Fruit fly (Drosophila melanogaster) whole organism, embryonic: ENCODE results near the gene CHKov1.

Experiments
- ATbp ChIP-seq: fragments of 200-800 bp; sonication (Bioruptor generic); optimal IDR thresholded peaks from 2 replicates; lab custom pipeline; 2017; ENCODE audit warnings: missing biosample characterization, mild to moderate bottlenecking, missing genetic modification characterization, missing genetic modification reagents
- B-H2 ChIP-seq: fragments of 200-800 bp; sonication (Bioruptor generic); optimal IDR thresholded peaks from 2 replicates; lab custom pipeline; 2018; ENCODE audit warnings: missing biosample characterization, mild to moderate bottlenecking, missing genetic modification characterization
- CG10267 ChIP-seq: fragments of 200-800 bp; sonication (Bioruptor generic); optimal IDR thresholded peaks from 2 replicates; lab custom pipeline; 2018; ENCODE audit warnings: missing biosample characterization, mild to moderate bottlenecking, missing genetic modification characterization, moderate library complexity
- CG17361 ChIP-seq: fragments of 200-800 bp; sonication (Bioruptor generic); IDR thresholded peaks from 3 replicates; pipeline ENCODE4 v1.3.6; 2022; ENCODE audit warnings: missing biosample characterization, missing genetic modification characterization
- CG18476 ChIP-seq: fragments of 200-800 bp; sonication (Bioruptor generic); optimal IDR thresholded peaks from 2 replicates; lab custom pipeline; 2016; ENCODE audit warnings: missing biosample characterization, mild to moderate bottlenecking, missing genetic modification characterization
- CG2202 ChIP-seq: fragments of 200-800 bp; sonication (Bioruptor generic); optimal IDR thresholded peaks from 2 replicates; lab custom pipeline; 2018; ENCODE audit warnings: missing biosample characterization, mild to moderate bottlenecking, missing genetic modification characterization
- CG30431 ChIP-seq: fragments of 200-800 bp; sonication (Bioruptor generic); optimal IDR thresholded peaks from 2 replicates; lab custom pipeline; 2017; ENCODE audit warnings: missing biosample characterization, missing genetic modification characterization
- CG32772 ChIP-seq: fragments of 200-800 bp; sonication (Bioruptor generic); IDR thresholded peaks from 2 replicates; pipeline ENCODE4 v1.3.6; 2022; ENCODE audit warnings: missing biosample characterization, missing genetic modification characterization
- CG34224 ChIP-seq: fragments of 200-800 bp; sonication (Bioruptor generic); IDR thresholded peaks from 3 replicates; pipeline ENCODE4 v1.3.6; 2022; ENCODE audit warnings: missing biosample characterization, missing genetic modification characterization; ENCODE audit not compliant: partially characterized antibody
- CG4707 ChIP-seq: fragments of 200-800 bp; sonication (Bioruptor generic); optimal IDR thresholded peaks from 2 replicates; lab custom pipeline; 2018; ENCODE audit warnings: missing biosample characterization, mild to moderate bottlenecking, missing genetic modification characterization, moderate library complexity
- CG7928 ChIP-seq: fragments of 200-800 bp; sonication (Bioruptor generic); optimal IDR thresholded peaks from 2 replicates; lab custom pipeline; 2017; ENCODE audit warnings: missing biosample characterization, mild to moderate bottlenecking, missing genetic modification characterization
- CG7963 ChIP-seq: fragments of 200-800 bp; sonication (Bioruptor generic); IDR thresholded peaks from 3 replicates; pipeline ENCODE4 v1.3.6; 2022; ENCODE audit warnings: missing biosample characterization, missing genetic modification characterization; ENCODE audit not compliant: partially characterized antibody
- CG8290 ChIP-seq, 3 experiments: fragments of 200-800 bp; sonication (Bioruptor generic); optimal IDR thresholded peaks; 2 replicates each; lab custom pipeline; 2016 to 2019; ENCODE audit warnings: missing biosample characterization in 3 of 3, missing genetic modification characterization in 3 of 3, mild to moderate bottlenecking in 2 of 3, moderate library complexity in 1 of 3
- CG8765 ChIP-seq: fragments of 200-800 bp; sonication (Bioruptor generic); IDR thresholded peaks from 2 replicates; pipeline ENCODE4 v1.3.6; 2022; ENCODE audit warnings: missing biosample characterization, missing genetic modification characterization
- CG9437 ChIP-seq: fragments of 200-800 bp; sonication (Bioruptor generic); optimal IDR thresholded peaks from 2 replicates; lab custom pipeline; 2018; ENCODE audit warnings: missing biosample characterization, mild to moderate bottlenecking, missing genetic modification characterization
- D ChIP-seq, 2 experiments: fragments of 200-800 bp in 1 of 2; fragments of >200 bp in 1 of 2; sonication (Bioruptor generic) in 1 of 2; optimal IDR thresholded peaks; 2 replicates in 1 of 2; 3 replicates in 1 of 2; lab custom pipeline; 2017; ENCODE audit warnings: mild to moderate bottlenecking in 1 of 2, missing biosample characterization in 1 of 2, missing genetic modification characterization in 1 of 2, missing genetic modification reagents in 1 of 2
- Dbx ChIP-seq: fragments of 200-800 bp; sonication (Bioruptor generic); IDR thresholded peaks from 3 replicates; pipeline ENCODE4 v1.3.6; 2022; ENCODE audit warnings: missing biosample characterization, missing genetic modification characterization
- Fer1 ChIP-seq: fragments of 200-800 bp; sonication (Bioruptor generic); optimal IDR thresholded peaks from 2 replicates; lab custom pipeline; 2017; ENCODE audit warnings: missing biosample characterization, mild to moderate bottlenecking, missing genetic modification characterization
- Meics ChIP-seq: fragments of 200-800 bp; sonication (Bioruptor generic); optimal IDR thresholded peaks from 2 replicates; lab custom pipeline; 2017; ENCODE audit warnings: missing biosample characterization, mild to moderate bottlenecking, missing genetic modification characterization
- Mes4 ChIP-seq: fragments of 200-800 bp; sonication (Bioruptor generic); optimal IDR thresholded peaks from 2 replicates; lab custom pipeline; 2016; ENCODE audit warnings: missing biosample characterization, missing genetic modification characterization
- NfI ChIP-seq: fragments of 200-800 bp; sonication (Bioruptor generic); optimal IDR thresholded peaks from 3 replicates; lab custom pipeline; 2018; ENCODE audit warnings: missing biosample characterization, mild to moderate bottlenecking, missing genetic modification characterization, moderate library complexity
- Pdp1 ChIP-seq, 2 experiments: fragments of 200-800 bp; sonication (Bioruptor generic); optimal IDR thresholded peaks; 3 replicates each; lab custom pipeline; 2016; ENCODE audit warnings: missing biosample characterization in 2 of 2, missing genetic modification characterization in 2 of 2, mild to moderate bottlenecking in 1 of 2, moderate library complexity in 1 of 2
- Tbp ChIP-seq: fragments of >200 bp; optimal IDR thresholded peaks from 2 replicates; lab custom pipeline; 2018; ENCODE audit warnings: missing biosample characterization, missing genetic modification characterization
- Trl ChIP-seq, 3 experiments: fragments of >200 bp in 2 of 3; fragments of 200-800 bp in 1 of 3; sonication (Bioruptor generic) in 1 of 3; optimal IDR thresholded peaks; 2 replicates in 1 of 3; 3 replicates in 2 of 3; lab custom pipeline; 2016 to 2017; ENCODE audit warnings: missing biosample characterization in 1 of 3, missing genetic modification characterization in 1 of 3
- chinmo ChIP-seq: fragments of 200-800 bp; sonication (Bioruptor generic); IDR thresholded peaks from 4 replicates; pipeline ENCODE4 v1.3.6; 2022; ENCODE audit warnings: missing biosample characterization, missing genetic modification characterization; ENCODE audit not compliant: partially characterized antibody
- crp ChIP-seq, 2 experiments: fragments of 200-800 bp; sonication (Bioruptor generic); optimal IDR thresholded peaks; 2 replicates in 1 of 2; 3 replicates in 1 of 2; lab custom pipeline; 2017; ENCODE audit warnings: missing biosample characterization in 2 of 2, missing genetic modification characterization in 2 of 2, mild to moderate bottlenecking in 1 of 2, moderate library complexity in 1 of 2
- danr ChIP-seq: fragments of 200-800 bp; sonication (Bioruptor generic); IDR thresholded peaks from 2 replicates; pipeline ENCODE4 v1.3.6; 2022; ENCODE audit warnings: missing biosample characterization, missing genetic modification characterization
- eve ChIP-seq, 2 experiments: fragments of >200 bp; optimal IDR thresholded peaks; 2 replicates each; lab custom pipeline; 2017; ENCODE audit warnings: missing biosample characterization in 2 of 2, missing genetic modification characterization in 2 of 2
- exex ChIP-seq: fragments of 200-800 bp; sonication (Bioruptor generic); optimal IDR thresholded peaks from 4 replicates; lab custom pipeline; 2018; ENCODE audit warnings: missing biosample characterization, mild to moderate bottlenecking, missing genetic modification characterization, moderate library complexity
- gcm ChIP-seq: fragments of 200-800 bp; sonication (Bioruptor generic); optimal IDR thresholded peaks from 2 replicates; lab custom pipeline; 2019; ENCODE audit warnings: missing biosample characterization, mild to moderate bottlenecking, missing genetic modification characterization, moderate library complexity
- inv ChIP-seq: fragments of 200-800 bp; sonication (Bioruptor generic); IDR thresholded peaks from 2 replicates; pipeline ENCODE4 v1.3.6; 2022; ENCODE audit warnings: missing biosample characterization, missing genetic modification characterization; ENCODE audit not compliant: partially characterized antibody
- kay ChIP-seq: fragments of 200-800 bp; sonication (Bioruptor generic); optimal IDR thresholded peaks from 2 replicates; lab custom pipeline; 2016; ENCODE audit warnings: missing biosample characterization, missing genetic modification characterization
- oc ChIP-seq: fragments of 200-800 bp; sonication (Bioruptor generic); optimal IDR thresholded peaks from 2 replicates; lab custom pipeline; 2018; ENCODE audit warnings: missing biosample characterization, mild to moderate bottlenecking, missing genetic modification characterization, moderate library complexity
- pfk ChIP-seq: fragments of 200-800 bp; sonication (Bioruptor generic); optimal IDR thresholded peaks from 2 replicates; lab custom pipeline; 2018; ENCODE audit warnings: missing biosample characterization, mild to moderate bottlenecking, missing genetic modification characterization, moderate library complexity
- salm ChIP-seq: fragments of 200-800 bp; sonication (Bioruptor generic); optimal IDR thresholded peaks from 2 replicates; lab custom pipeline; 2018; ENCODE audit warnings: missing biosample characterization, mild to moderate bottlenecking, missing genetic modification characterization
- schlank ChIP-seq: fragments of 200-800 bp; sonication (Bioruptor generic); optimal IDR thresholded peaks from 2 replicates; lab custom pipeline; 2018; ENCODE audit warnings: missing biosample characterization, mild to moderate bottlenecking, missing genetic modification characterization
- sens ChIP-seq: fragments of 200-800 bp; sonication (Bioruptor generic); peaks from one replicate; lab custom pipeline; 2016; ENCODE audit warnings: missing biosample characterization, missing genetic modification characterization
- stwl ChIP-seq: fragments of 200-800 bp; sonication (Bioruptor generic); optimal IDR thresholded peaks from 3 replicates; lab custom pipeline; 2018; ENCODE audit warnings: missing biosample characterization, mild to moderate bottlenecking, missing genetic modification characterization, moderate library complexity
- sug ChIP-seq: fragments of 200-800 bp; optimal IDR thresholded peaks from 2 replicates; lab custom pipeline; 2019; ENCODE audit warnings: missing biosample characterization, mild to moderate bottlenecking, missing genetic modification characterization, moderate library complexity
- toy ChIP-seq: fragments of 200-800 bp; sonication (Bioruptor generic); IDR thresholded peaks from 2 replicates; pipeline ENCODE4 v1.3.6; 2022; ENCODE audit warnings: missing biosample characterization, missing genetic modification characterization
- z ChIP-seq: fragments of 200-800 bp; sonication (Bioruptor generic); IDR thresholded peaks from 3 replicates; pipeline ENCODE4 v1.3.6; 2022; ENCODE audit warnings: missing biosample characterization, missing genetic modification characterization

CHKov1 gene

DNA sequence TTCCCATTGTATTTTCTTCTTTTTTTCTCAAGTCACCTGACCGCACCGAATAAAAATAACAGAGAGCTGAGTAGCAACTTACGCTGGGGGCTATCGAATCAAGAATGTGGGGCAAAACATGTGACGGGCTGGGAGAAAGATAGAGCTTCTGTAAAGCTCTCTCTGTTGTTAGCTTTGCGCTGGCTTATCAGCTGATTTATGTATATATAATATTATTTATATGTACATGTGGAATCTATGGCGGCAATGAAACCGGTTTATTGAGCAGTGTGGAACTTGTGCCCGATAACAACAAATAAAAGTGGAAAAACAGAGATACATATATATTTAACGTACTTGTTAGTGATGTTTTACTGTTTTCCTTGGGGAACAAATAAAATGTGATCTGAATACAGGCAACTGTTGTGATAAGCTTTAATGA is 36.2 kb downstream of the CHKov1 start, which contains the start of gene CG31098 (continued):
- TF ChIP-seq Pdp1 (GFP tag; optimal IDR thresholded peaks at IDR 0.05; lab: Kevin White, UChicago) (peak in 1 of 2 experiments; percentile 39), D (optimal IDR thresholded peaks at IDR 0.05; lab: Kevin White, UChicago) (no peak), D (GFP tag; optimal IDR thresholded peaks at IDR 0.05; lab: Kevin White, UChicago) (no peak), stwl (no peak), gcm (GFP tag; lab: Kevin White, UChicago) (no peak), CG17361 (GFP tag; lab: Robert Waterston, UW) (no peak), NfI (GFP tag; lab: Kevin White, UChicago) (no peak), Tbp (GFP tag; lab: Kevin White, UChicago) (no peak), Fer1 (GFP tag; lab: Kevin White, UChicago) (peak; percentile 72), salm (tag; lab: Kevin White, UChicago) (peak; percentile 48), pfk (GFP tag; lab: Kevin White, UChicago) (peak; percentile 47), kay (GFP tag; lab: Kevin White, UChicago) (no peak), Meics (GFP tag; lab: Kevin White, UChicago) (peak; percentile 53), ATbp (GFP tag; lab: Kevin White, UChicago) (peak; percentile 39), danr (GFP tag; lab: Robert Waterston, UW) (no peak), CG8290 (GFP tag; optimal IDR thresholded peaks at IDR 0.05; lab: Kevin White, UChicago) (no peak), CG8290 (tag; optimal IDR thresholded peaks at IDR 0.05; lab: Kevin White, UChicago) (peak in 1 of 2 experiments; percentile 11), oc (tag; lab: Kevin White, UChicago) (no peak), crp (GFP tag; optimal IDR thresholded peaks at IDR 0.05; lab: Kevin White, UChicago) (peak in 1 of 2 experiments; percentile 71), CG34224 (GFP tag; lab: Robert Waterston, UW) (peak; percentile 49; the same call in 1 of the 3 replicates), B-H2 (GFP tag; lab: Kevin White, UChicago) (peak; percentile 61), CG2202 (tag; lab: Kevin White, UChicago) (no peak), CG30431 (GFP tag; lab: Kevin White, UChicago) (no peak), eve (GFP tag; optimal IDR thresholded peaks at IDR 0.05; lab: Kevin White, UChicago) (peak in 1 of 2 experiments; percentile 18)

DNA sequence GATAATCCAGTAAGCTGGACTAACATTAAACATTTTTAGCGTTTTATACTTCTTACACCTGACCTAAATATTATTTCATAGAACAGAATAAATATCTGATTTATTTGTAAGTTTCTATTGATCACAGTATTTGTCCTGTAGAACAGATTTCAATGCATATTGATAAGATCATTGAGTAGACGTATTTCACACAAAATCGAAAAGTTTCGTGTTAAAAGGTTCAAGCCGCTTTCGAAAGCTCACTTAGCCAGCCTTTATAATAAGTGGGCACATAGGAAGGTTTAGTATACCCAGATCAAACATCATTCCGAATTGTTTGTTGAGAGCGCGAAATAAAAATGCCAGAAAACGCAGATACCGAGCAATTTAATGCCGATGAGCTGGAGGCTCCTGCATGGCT is 39.5 kb downstream of the CHKov1 start, which contains the start of gene CG11893:
Gene CG11893, plus strand, starts transcription at position 301 of the 400 bp plus-strand sequence.
- TF ChIP-seq CG18476: no peak
- TF ChIP-seq CG9437 (GFP tag; lab: Kevin White, UChicago): no peak
- no peak for TF ChIP-seq CG7963 (GFP tag; lab: Robert Waterston, UW)
- no peak for TF ChIP-seq CG7928 (GFP tag; lab: Kevin White, UChicago)
- TF ChIP-seq inv (GFP tag; lab: Robert Waterston, UW): no peak
- no peak for TF ChIP-seq CG4707 (GFP tag; lab: Kevin White, UChicago)
- TF ChIP-seq Dbx (GFP tag; lab: Robert Waterston, UW): no peak
- no peak for TF ChIP-seq schlank (tag; lab: Kevin White, UChicago)
- no peak for TF ChIP-seq CG32772
- TF ChIP-seq Mes4 (GFP tag; lab: Kevin White, UChicago): no peak
- no peak for TF ChIP-seq CG8765 (GFP tag; lab: Robert Waterston, UW)
- no peak for TF ChIP-seq z (GFP tag; lab: Robert Waterston, UW)

DNA sequence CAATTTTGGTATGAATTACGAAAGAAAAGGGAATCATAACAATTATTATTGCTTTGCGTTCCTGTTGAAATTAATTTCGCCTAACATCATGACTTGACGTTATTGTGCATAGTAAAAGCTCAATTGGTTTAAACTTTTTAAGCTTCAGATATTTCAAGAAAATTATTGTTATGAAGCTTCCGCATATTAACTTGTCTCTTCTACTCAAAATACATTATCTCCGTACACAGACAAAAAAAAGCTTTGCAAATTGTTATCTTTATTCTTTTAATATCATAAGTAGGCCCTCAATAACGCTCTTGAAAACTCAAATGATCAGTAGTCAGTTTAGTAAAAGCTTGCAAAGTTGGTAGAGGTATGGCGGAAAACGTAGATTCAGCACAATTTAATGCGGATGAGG is 42.0 kb downstream of the CHKov1 start, which contains the start of gene CG13658:
Gene CG13658, plus strand, starts transcription at position 347 of the 400 bp plus-strand sequence.
- TF ChIP-seq z (GFP tag; lab: Robert Waterston, UW) (0 out of 3 replicates have a peak, but pooled peaks have one; percentile 31), toy (no peak), chinmo (GFP tag; lab: Robert Waterston, UW) (0 out of 4 replicates have a peak, but pooled peaks have one; percentile 17), sug (peak; percentile 29), Trl (optimal IDR thresholded peaks at IDR 0.05; lab: Kevin White, UChicago) (peak in 1 of 2 experiments; percentile 16), Trl (GFP tag; optimal IDR thresholded peaks at IDR 0.05; lab: Kevin White, UChicago) (no peak), exex (peak; percentile 69), CG10267 (tag; lab: Kevin White, UChicago) (no peak), sens (GFP tag; lab: Kevin White, UChicago) (peak; percentile 13)
